Worm (Caenorhabditis elegans): ENCODE data around the gene spp-21.

Gene spp-21

ce11 chrX:11467320-11467732 lies 22.6 kb upstream of the spp-21 start (continued):
- TF ChIP-seq lsy-2 (tag; optimal IDR thresholded peaks at IDR 0.05) (peak; percentile 43 to 65), C34B4.2 (tag; optimal IDR thresholded peaks at IDR 0.05) (no peak), nhr-237 (tag; optimal IDR thresholded peaks at IDR 0.05) (no peak), lin-35 (GFP tag; optimal IDR thresholded peaks at IDR 0.05) (peak; percentile 29 to 48)

ce11 chrX:11468814-11469213 lies 21.1 kb upstream of the spp-21 start:
- TF ChIP-seq lin-14 (GFP tag; optimal IDR thresholded peaks at IDR 0.05), result peak; percentile 18
- no peak for TF ChIP-seq F16B12.6 (tag; optimal IDR thresholded peaks at IDR 0.05)
- TF ChIP-seq pax-3 (tag; optimal IDR thresholded peaks at IDR 0.05), result no peak

- TF ChIP-seq elt-2 (tag; optimal IDR thresholded peaks at IDR 0.05) (peak; percentile 15), mdl-1 (tag; optimal IDR thresholded peaks at IDR 0.05) (peak in 1 of 2 experiments; percentile 26), dsc-1 (tag; optimal IDR thresholded peaks at IDR 0.05) (no peak), vab-15 (tag; optimal IDR thresholded peaks at IDR 0.05) (no peak), lin-14 (GFP tag; optimal IDR thresholded peaks at IDR 0.05) (peak; percentile 49), lin-35 (GFP tag; optimal IDR thresholded peaks at IDR 0.05) (peak in 1 of 2 experiments; percentile 36)
Observed at ce11 chrX:11469600-11469999, 20.3 kb upstream of the spp-21 start.

ce11 chrX:11471409-11471808 lies 18.5 kb upstream of the spp-21 start:
- TF ChIP-seq blmp-1 (tag; optimal IDR thresholded peaks at IDR 0.05) (peak; percentile 9), nhr-84 (tag; optimal IDR thresholded peaks at IDR 0.05) (no peak), elt-3 (tag; optimal IDR thresholded peaks at IDR 0.05) (peak in 1 of 6 experiments; percentile 20), lin-35 (GFP tag; optimal IDR thresholded peaks at IDR 0.05) (peak in 1 of 2 experiments; percentile 22)

ce11 chrX:11471893-11472292 lies 18.0 kb upstream of the spp-21 start:
- TF ChIP-seq efl-3 (GFP tag; optimal IDR thresholded peaks at IDR 0.05), result no peak
- no peak for TF ChIP-seq ztf-11 (tag; optimal IDR thresholded peaks at IDR 0.05)
- TF ChIP-seq nhr-11 (tag; optimal IDR thresholded peaks at IDR 0.05), result no peak
- TF ChIP-seq fkh-8 (tag; optimal IDR thresholded peaks at IDR 0.05), result peak; percentile 71
- no peak for TF ChIP-seq nhr-84 (tag; optimal IDR thresholded peaks at IDR 0.05)
- no peak for TF ChIP-seq fos-1 (tag; optimal IDR thresholded peaks at IDR 0.05)
- no peak for TF ChIP-seq unc-62 (GFP tag; optimal IDR thresholded peaks at IDR 0.05)
- TF ChIP-seq aha-1 (tag; optimal IDR thresholded peaks at IDR 0.05), result no peak
- TF ChIP-seq jun-1 (tag; optimal IDR thresholded peaks at IDR 0.05), result no peak
- TF ChIP-seq nhr-47 (tag; optimal IDR thresholded peaks at IDR 0.05), result peak; percentile 47
- no peak for TF ChIP-seq aly-2 (tag; optimal IDR thresholded peaks at IDR 0.05)
- TF ChIP-seq nhr-77 (tag; optimal IDR thresholded peaks at IDR 0.05), result no peak
- peak; percentile 62 for TF ChIP-seq nhr-20 (tag; optimal IDR thresholded peaks at IDR 0.05)
- TF ChIP-seq mab-9 (GFP tag; IDR thresholded peaks at IDR 0.05), result no peak
- TF ChIP-seq fkh-4 (tag; optimal IDR thresholded peaks at IDR 0.05; ENCODE audit: borderline replicate concordance), result no peak
- TF ChIP-seq nhr-237 (tag; optimal IDR thresholded peaks at IDR 0.05), result no peak
- TF ChIP-seq skn-1 (tag; optimal IDR thresholded peaks at IDR 0.05), result peak; percentile 89
- no peak for TF ChIP-seq ama-1 (optimal IDR thresholded peaks at IDR 0.05)
- TF ChIP-seq grh-1 (GFP tag; IDR thresholded peaks at IDR 0.05), result no peak
- peak; percentile 59 for TF ChIP-seq snu-23 (GFP tag; optimal IDR thresholded peaks at IDR 0.05)
- TF ChIP-seq zip-4 (GFP tag; optimal IDR thresholded peaks at IDR 0.05), result no peak
- TF ChIP-seq lin-39 (tag; optimal IDR thresholded peaks at IDR 0.05), result no peak
- no peak for TF ChIP-seq xbp-1 (tag; optimal IDR thresholded peaks at IDR 0.05)
- TF ChIP-seq pqm-1 (tag; optimal IDR thresholded peaks at IDR 0.05), result no peak
- TF ChIP-seq sox-4 (tag; optimal IDR thresholded peaks at IDR 0.05), result peak; percentile 5
- no peak for TF ChIP-seq lin-15B (tag; optimal IDR thresholded peaks at IDR 0.05)
- TF ChIP-seq dpl-1 (GFP tag; optimal IDR thresholded peaks at IDR 0.05), result peak in 2 of 3 experiments; percentile 3 to 18
- TF ChIP-seq ces-1 (GFP tag; optimal IDR thresholded peaks at IDR 0.05), result no peak
- no peak for TF ChIP-seq lin-13 (GFP tag; optimal IDR thresholded peaks at IDR 0.05)
- peak; percentile 32 for TF ChIP-seq unc-130 (tag; optimal IDR thresholded peaks at IDR 0.05)
- TF ChIP-seq blmp-1 (tag; optimal IDR thresholded peaks at IDR 0.05), result no peak
- peak; percentile 8 for TF ChIP-seq irx-1 (tag; optimal IDR thresholded peaks at IDR 0.05)
- TF ChIP-seq nhr-12 (tag; optimal IDR thresholded peaks at IDR 0.05), result no peak
- TF ChIP-seq hlh-4 (tag; optimal IDR thresholded peaks at IDR 0.05), result no peak
- TF ChIP-seq mep-1 (tag; optimal IDR thresholded peaks at IDR 0.05), result peak; percentile 49
